Worm (Caenorhabditis elegans) whole organism, young adult: ENCODE results near the gene vha-14.

Experiments used
- B0261.1 ChIP-seq: sonication (generic microtip); optimal IDR thresholded peaks from 2 replicates; lab custom pipeline; 2016; ENCODE audit warnings: mild to moderate bottlenecking, missing genetic modification characterization, moderate library complexity, missing compliant biosample characterization
- K11D2.4 ChIP-seq: fragments of 200-800 bp; sonication (Bioruptor generic); IDR thresholded peaks from 2 replicates; pipeline ENCODE4 v1.3.6; 2022; ENCODE audit warnings: missing genetic modification reagents, missing genetic modification characterization, missing compliant biosample characterization
- T07F8.4 ChIP-seq: sonication (generic microtip); optimal IDR thresholded peaks from 2 replicates; lab custom pipeline; 2016; ENCODE audit warnings: mild to moderate bottlenecking, missing genetic modification characterization, moderate library complexity, missing compliant biosample characterization
- Y53G8AR.9 ChIP-seq: fragments of 200-800 bp; sonication (Bioruptor generic); conservative IDR thresholded peaks from 2 replicates; pipeline ENCODE4 v1.3.6; 2022; ENCODE audit warnings: missing genetic modification reagents, missing genetic modification characterization, missing compliant biosample characterization
- ama-1 ChIP-seq, 3 experiments: fragments of 150-350 bp in 1 of 3; sonication (generic microtip) in 2 of 3; optimal IDR thresholded peaks; 2 replicates each; lab custom pipeline; 2014 to 2018; ENCODE audit warnings: missing biosample characterization in 2 of 3, missing genetic modification characterization in 2 of 3, missing genetic modification reagents in 2 of 3
- aptf-3 ChIP-seq: fragments of 200-800 bp; sonication (Bioruptor generic); IDR thresholded peaks from 2 replicates; pipeline ENCODE4 v1.3.6; 2022; ENCODE audit warnings: missing genetic modification characterization, missing compliant biosample characterization
- attf-3 ChIP-seq: fragments of 200-800 bp; sonication (Bioruptor generic); conservative IDR thresholded peaks from 2 replicates; pipeline ENCODE4 v1.3.6; 2022; ENCODE audit warnings: missing genetic modification reagents, missing genetic modification characterization, missing compliant biosample characterization
- die-1 ChIP-seq: sonication (generic microtip); optimal IDR thresholded peaks from 2 replicates; lab custom pipeline; 2016; ENCODE audit warnings: missing genotype, mild to moderate bottlenecking, missing genetic modification characterization, missing compliant biosample characterization
- hmg-1.2 ChIP-seq: fragments of 200-800 bp; sonication (Bioruptor generic); IDR thresholded peaks from 2 replicates; pipeline ENCODE4 v1.3.6; 2022; ENCODE audit warnings: missing genetic modification reagents, missing genetic modification characterization, missing compliant biosample characterization
- nfyb-1 ChIP-seq: fragments of 200-800 bp; sonication (Bioruptor generic); IDR thresholded peaks from 2 replicates; pipeline ENCODE4 v1.3.6; 2022; ENCODE audit warnings: missing genetic modification reagents, missing genetic modification characterization, missing compliant biosample characterization
- snpc-1.1 ChIP-seq: sonication (generic microtip); optimal IDR thresholded peaks from 2 replicates; lab custom pipeline; 2017; ENCODE audit warnings: missing genetic modification characterization, mild to moderate bottlenecking, missing compliant biosample characterization, antibody characterized with exemption, moderate library complexity, missing genotype, missing genetic modification reagents; ENCODE audit not compliant: insufficient read depth
- xnd-1 ChIP-seq: sonication (generic microtip); optimal IDR thresholded peaks from 2 replicates; lab custom pipeline; 2016; ENCODE audit warnings: missing genotype, missing genetic modification reagents, missing genetic modification characterization, missing compliant biosample characterization

ce11 chrIII:9483716-9484115 is 24.2 kb upstream of the vha-14 start:
- no peak for TF ChIP-seq T07F8.4 (tag; lab: Kevin White, UChicago)
- TF ChIP-seq K11D2.4 (GFP tag; lab: Robert Waterston, UW) = no peak
- no peak for TF ChIP-seq snpc-1.1 (tag; lab: Kevin White, UChicago)
- no peak for TF ChIP-seq die-1 (tag; lab: Kevin White, UChicago)
- TF ChIP-seq nfyb-1 (GFP tag; lab: Robert Waterston, UW) = no peak
- no peak for TF ChIP-seq B0261.1
- no peak for TF ChIP-seq ama-1 (optimal IDR thresholded peaks at IDR 0.05; lab: Kevin White, UChicago)
- no peak for TF ChIP-seq ama-1 (GFP tag; optimal IDR thresholded peaks at IDR 0.05; lab: Kevin White, UChicago)
- no peak for TF ChIP-seq hmg-1.2 (GFP tag; lab: Robert Waterston, UW)
- no peak for TF ChIP-seq aptf-3 (GFP tag; lab: Robert Waterston, UW)
- TF ChIP-seq Y53G8AR.9 (GFP tag; lab: Robert Waterston, UW) = no peak
- TF ChIP-seq xnd-1 (tag; lab: Kevin White, UChicago) = no peak
- TF ChIP-seq attf-3 = no peak
